Fruit fly (Drosophila melanogaster) whole organism, pupa: ENCODE results near the gene Bdbt.

Experiments used
- CG10348 ChIP-seq: fragments of 200-800 bp; sonication (Bioruptor generic); IDR thresholded peaks from 2 replicates; pipeline ENCODE4 v1.3.6; 2022; ENCODE audit warnings: missing biosample characterization, missing genetic modification characterization
- CG12605 ChIP-seq: fragments of 200-800 bp; sonication (Bioruptor generic); IDR thresholded peaks from 2 replicates; pipeline ENCODE4 v1.3.6; 2022; ENCODE audit warnings: missing biosample characterization, missing genetic modification characterization
- CG15710 ChIP-seq: fragments of 200-800 bp; sonication (Bioruptor generic); optimal IDR thresholded peaks from 2 replicates; lab custom pipeline; 2018; ENCODE audit warnings: missing biosample characterization, mild to moderate bottlenecking, missing genetic modification characterization, moderate library complexity
- CG17806 ChIP-seq: fragments of 200-800 bp; sonication (Bioruptor generic); optimal IDR thresholded peaks from 2 replicates; lab custom pipeline; 2018; ENCODE audit warnings: missing biosample characterization, mild to moderate bottlenecking, missing genetic modification characterization, moderate library complexity
- CG34367 ChIP-seq: fragments of 200-800 bp; sonication (Bioruptor generic); optimal IDR thresholded peaks from 2 replicates; lab custom pipeline; 2018; ENCODE audit warnings: missing biosample characterization, mild to moderate bottlenecking, missing genetic modification characterization
- CG4496 ChIP-seq: fragments of 200-800 bp; sonication (Bioruptor generic); IDR thresholded peaks from 3 replicates; pipeline ENCODE4 v1.3.6; 2022; ENCODE audit warnings: missing biosample characterization, missing genetic modification characterization
- CG8159 ChIP-seq: fragments of 200-800 bp; sonication (Bioruptor generic); optimal IDR thresholded peaks from 3 replicates; lab custom pipeline; 2018; ENCODE audit warnings: missing biosample characterization, mild to moderate bottlenecking, missing genetic modification characterization, moderate library complexity
- D1 ChIP-seq: fragments of 200-800 bp; sonication (Bioruptor generic); optimal IDR thresholded peaks from 2 replicates; lab custom pipeline; 2018; ENCODE audit warnings: missing biosample characterization, mild to moderate bottlenecking, missing genetic modification characterization, moderate library complexity
- EcR ChIP-seq: fragments of 200-800 bp; sonication (Bioruptor generic); optimal IDR thresholded peaks from 3 replicates; lab custom pipeline; 2019; ENCODE audit warnings: missing biosample characterization, missing genetic modification characterization, mild to moderate bottlenecking, moderate library complexity, missing genetic modification reagents
- Ets98B ChIP-seq: fragments of 200-800 bp; sonication (Bioruptor generic); IDR thresholded peaks from 2 replicates; pipeline ENCODE4 v1.3.6; 2022; ENCODE audit warnings: missing biosample characterization, missing genetic modification characterization
- Pif1B ChIP-seq: fragments of 200-800 bp; sonication (Bioruptor generic); optimal IDR thresholded peaks from 3 replicates; lab custom pipeline; 2016; ENCODE audit warnings: missing biosample characterization, missing genetic modification characterization
- Snoo ChIP-seq: fragments of 200-800 bp; sonication (Bioruptor generic); optimal IDR thresholded peaks from 3 replicates; lab custom pipeline; 2017; ENCODE audit warnings: missing biosample characterization, mild to moderate bottlenecking, missing genetic modification characterization, inconsistent platforms
- gl ChIP-seq: fragments of 200-800 bp; sonication (Bioruptor generic); optimal IDR thresholded peaks from 2 replicates; lab custom pipeline; 2018; ENCODE audit warnings: missing biosample characterization, mild to moderate bottlenecking, missing genetic modification characterization
- rn ChIP-seq: fragments of 200-800 bp; sonication (Bioruptor generic); IDR thresholded peaks from 2 replicates; pipeline ENCODE4 v1.3.6; 2022; ENCODE audit warnings: missing biosample characterization, missing genetic modification characterization

- TF ChIP-seq EcR (GFP tag; lab: Kevin White, UChicago) (peak; percentile 8), Snoo (tag; lab: Kevin White, UChicago) (no peak), Pif1B (no peak), Ets98B (GFP tag; lab: Robert Waterston, UW) (0 out of 2 replicates have a peak, but pooled peaks have one; percentile 19), CG4496 (GFP tag; lab: Robert Waterston, UW) (no peak), D1 (tag; lab: Kevin White, UChicago) (no peak), CG10348 (no peak), CG8159 (tag; lab: Kevin White, UChicago) (no peak), CG12605 (GFP tag; lab: Robert Waterston, UW) (no peak), CG17806 (no peak), CG34367 (tag; lab: Kevin White, UChicago) (no peak), CG15710 (tag; lab: Kevin White, UChicago) (no peak), gl (no peak), rn (no peak)
These were observed 31.4 kb upstream of the Bdbt start for dm6 chr3R:21150090-21150489.
